Fruit fly (Drosophila melanogaster) whole organism, embryonic: ENCODE results near the gene CG32075.

Experiments
- Asciz ChIP-seq: fragments of 200-800 bp; sonication (Bioruptor generic); optimal IDR thresholded peaks from 2 replicates; lab custom pipeline; 2017; ENCODE audit warnings: missing biosample characterization, mild to moderate bottlenecking, missing genetic modification characterization, missing genetic modification reagents
- BtbVII ChIP-seq: fragments of 200-800 bp; sonication (Bioruptor generic); optimal IDR thresholded peaks from 3 replicates; lab custom pipeline; 2017; ENCODE audit warnings: missing biosample characterization, mild to moderate bottlenecking, missing genetic modification characterization
- CG10462 ChIP-seq: fragments of 200-800 bp; sonication (Bioruptor generic); optimal IDR thresholded peaks from 2 replicates; lab custom pipeline; 2016; ENCODE audit warnings: missing biosample characterization, missing genetic modification characterization
- CG11085 ChIP-seq: fragments of 200-800 bp; sonication (Bioruptor generic); IDR thresholded peaks from 2 replicates; pipeline ENCODE4 v1.3.6; 2022; ENCODE audit warnings: missing biosample characterization, missing genetic modification characterization
- CG11504 ChIP-seq: fragments of 200-800 bp; sonication (Bioruptor generic); optimal IDR thresholded peaks from 3 replicates; lab custom pipeline; 2019; ENCODE audit warnings: missing biosample characterization, mild to moderate bottlenecking, missing genetic modification characterization, moderate library complexity
- CG12071 ChIP-seq: fragments of 200-800 bp; sonication (Bioruptor generic); optimal IDR thresholded peaks from 3 replicates; lab custom pipeline; 2018; ENCODE audit warnings: missing biosample characterization, mild to moderate bottlenecking, missing genetic modification characterization
- CG12219 ChIP-seq: fragments of 200-800 bp; sonication (Bioruptor generic); optimal IDR thresholded peaks from 3 replicates; lab custom pipeline; 2018; ENCODE audit warnings: missing biosample characterization, mild to moderate bottlenecking, missing genetic modification characterization
- CG12659 ChIP-seq: fragments of 200-800 bp; sonication (Bioruptor generic); optimal IDR thresholded peaks from 3 replicates; lab custom pipeline; 2017; ENCODE audit warnings: mild to moderate bottlenecking, missing biosample characterization, missing genetic modification reagents, missing genetic modification characterization
- CG13624 ChIP-seq: fragments of 200-800 bp; sonication (Bioruptor generic); optimal IDR thresholded peaks from 2 replicates; lab custom pipeline; 2016; ENCODE audit warnings: missing biosample characterization, missing genetic modification characterization
- CG14710 ChIP-seq: fragments of 200-800 bp; sonication (Bioruptor generic); optimal IDR thresholded peaks from 3 replicates; lab custom pipeline; 2019; ENCODE audit warnings: missing biosample characterization, mild to moderate bottlenecking, missing genetic modification characterization, moderate library complexity
- CG17829 ChIP-seq: fragments of 200-800 bp; optimal IDR thresholded peaks from 2 replicates; lab custom pipeline; 2019; ENCODE audit warnings: missing biosample characterization, mild to moderate bottlenecking, missing genetic modification characterization, moderate library complexity
- CG18262 ChIP-seq: fragments of 200-800 bp; optimal IDR thresholded peaks from 3 replicates; lab custom pipeline; 2019; ENCODE audit warnings: missing biosample characterization, mild to moderate bottlenecking, missing genetic modification characterization, moderate library complexity
- CG2199 ChIP-seq: fragments of 200-800 bp; sonication (Bioruptor generic); IDR thresholded peaks from 3 replicates; pipeline ENCODE4 v1.3.6; 2022; ENCODE audit warnings: missing biosample characterization, missing genetic modification characterization
- CG2875 ChIP-seq: fragments of 200-800 bp; sonication (Bioruptor generic); optimal IDR thresholded peaks from 2 replicates; lab custom pipeline; 2017; ENCODE audit warnings: missing biosample characterization, mild to moderate bottlenecking, missing genetic modification characterization, missing genetic modification reagents
- CG42726 ChIP-seq: fragments of 200-800 bp; sonication (Bioruptor generic); IDR thresholded peaks from 2 replicates; pipeline ENCODE4 v1.3.6; 2022; ENCODE audit warnings: missing biosample characterization, missing genetic modification characterization; ENCODE audit not compliant: partially characterized antibody
- CG4360 ChIP-seq: fragments of 200-800 bp; sonication (Bioruptor generic); IDR thresholded peaks from 2 replicates; pipeline ENCODE4 v1.3.6; 2022; ENCODE audit warnings: missing biosample characterization, missing genetic modification characterization
- CG4404 ChIP-seq: fragments of 200-800 bp; sonication (Bioruptor generic); IDR thresholded peaks from 2 replicates; pipeline ENCODE4 v1.3.6; 2022; ENCODE audit warnings: missing biosample characterization, missing genetic modification characterization
- CG9215 ChIP-seq: fragments of 200-800 bp; sonication (Bioruptor generic); IDR thresholded peaks from 2 replicates; pipeline ENCODE4 v1.3.6; 2022; ENCODE audit warnings: missing biosample characterization, missing genetic modification characterization
- CG9727 ChIP-seq: fragments of 200-800 bp; sonication (Bioruptor generic); optimal IDR thresholded peaks from 3 replicates; lab custom pipeline; 2017; ENCODE audit warnings: missing biosample characterization, mild to moderate bottlenecking, missing genetic modification characterization
- CG9932 ChIP-seq: fragments of 200-800 bp; sonication (Bioruptor generic); IDR thresholded peaks from 2 replicates; pipeline ENCODE4 v1.3.6; 2022; ENCODE audit warnings: missing biosample characterization, missing genetic modification characterization
- D ChIP-seq, 2 experiments: fragments of 200-800 bp in 1 of 2; fragments of >200 bp in 1 of 2; sonication (Bioruptor generic) in 1 of 2; optimal IDR thresholded peaks; 2 replicates in 1 of 2; 3 replicates in 1 of 2; lab custom pipeline; 2017; ENCODE audit warnings: mild to moderate bottlenecking in 1 of 2, missing biosample characterization in 1 of 2, missing genetic modification characterization in 1 of 2, missing genetic modification reagents in 1 of 2
- D19A ChIP-seq: fragments of 200-800 bp; optimal IDR thresholded peaks from 3 replicates; lab custom pipeline; 2019; ENCODE audit warnings: missing biosample characterization, mild to moderate bottlenecking, missing genetic modification characterization, moderate library complexity
- Dek ChIP-seq: fragments of 200-800 bp; sonication (Bioruptor generic); optimal IDR thresholded peaks from 3 replicates; lab custom pipeline; 2019; ENCODE audit warnings: missing biosample characterization, mild to moderate bottlenecking, missing genetic modification characterization, moderate library complexity
- ERR ChIP-seq: fragments of 200-800 bp; sonication (Bioruptor generic); optimal IDR thresholded peaks from 2 replicates; lab custom pipeline; 2016; ENCODE audit warnings: missing biosample characterization, missing genetic modification characterization
- H2.0 ChIP-seq: fragments of 200-800 bp; sonication (Bioruptor generic); IDR thresholded peaks from 2 replicates; pipeline ENCODE4 v1.3.6; 2022; ENCODE audit warnings: missing biosample characterization, missing genetic modification characterization
- HLH4C ChIP-seq: fragments of 200-800 bp; sonication (Bioruptor generic); IDR thresholded peaks from 3 replicates; pipeline ENCODE4 v1.3.6; 2022; ENCODE audit warnings: missing biosample characterization, missing genetic modification characterization; ENCODE audit not compliant: partially characterized antibody
- Hey ChIP-seq: fragments of 200-800 bp; sonication (Bioruptor generic); optimal IDR thresholded peaks from 3 replicates; lab custom pipeline; 2018; ENCODE audit warnings: missing biosample characterization, mild to moderate bottlenecking, missing genetic modification characterization
- Hr51 ChIP-seq, 2 experiments: fragments of 200-800 bp; sonication (Bioruptor generic); optimal IDR thresholded peaks; 2 replicates in 1 of 2; 3 replicates in 1 of 2; lab custom pipeline; 2016 to 2018; ENCODE audit warnings: missing biosample characterization in 2 of 2, missing genetic modification characterization in 2 of 2, mild to moderate bottlenecking in 1 of 2, moderate library complexity in 1 of 2
- Jarid2 ChIP-seq: fragments of 200-800 bp; sonication (Bioruptor generic); optimal IDR thresholded peaks from 3 replicates; lab custom pipeline; 2017; ENCODE audit warnings: mild to moderate bottlenecking, missing biosample characterization, missing genetic modification reagents, missing genetic modification characterization
- Side ChIP-seq: fragments of 200-800 bp; sonication (Bioruptor generic); optimal IDR thresholded peaks from 2 replicates; lab custom pipeline; 2016; ENCODE audit warnings: missing biosample characterization, missing genetic modification characterization
- Xbp1 ChIP-seq: fragments of 200-800 bp; sonication (Bioruptor generic); optimal IDR thresholded peaks from 3 replicates; lab custom pipeline; 2016; ENCODE audit warnings: missing biosample characterization, mild to moderate bottlenecking, missing genetic modification characterization
- ac ChIP-seq: fragments of 200-800 bp; sonication (Bioruptor generic); optimal IDR thresholded peaks from 3 replicates; lab custom pipeline; 2017; ENCODE audit warnings: missing biosample characterization, mild to moderate bottlenecking, missing genetic modification characterization
- ash1 ChIP-seq: fragments of 200-800 bp; sonication (Bioruptor generic); optimal IDR thresholded peaks from 2 replicates; lab custom pipeline; 2018; ENCODE audit warnings: missing biosample characterization, mild to moderate bottlenecking, missing genetic modification characterization
- ci ChIP-seq: fragments of 200-800 bp; sonication (Bioruptor generic); IDR thresholded peaks from 3 replicates; pipeline ENCODE4 v1.3.6; 2022; ENCODE audit warnings: missing biosample characterization, missing genetic modification characterization
- da ChIP-seq: fragments of 200-800 bp; sonication (Bioruptor generic); optimal IDR thresholded peaks from 2 replicates; lab custom pipeline; 2016; ENCODE audit warnings: missing biosample characterization, missing genetic modification characterization
- dati ChIP-seq: fragments of 200-800 bp; sonication (Bioruptor generic); IDR thresholded peaks from 2 replicates; pipeline ENCODE4 v1.3.6; 2022; ENCODE audit warnings: missing biosample characterization, missing genetic modification characterization
- dpn ChIP-seq, 2 experiments: fragments of 200-800 bp; sonication (Bioruptor generic); optimal IDR thresholded peaks; 3 replicates each; lab custom pipeline; 2016; ENCODE audit warnings: missing biosample characterization in 2 of 2, missing genetic modification characterization in 2 of 2
- grau ChIP-seq: fragments of 200-800 bp; optimal IDR thresholded peaks from 3 replicates; lab custom pipeline; 2019; ENCODE audit warnings: missing biosample characterization, mild to moderate bottlenecking, missing genetic modification characterization, moderate library complexity
- insv ChIP-seq, 2 experiments: fragments of 200-800 bp; sonication (Bioruptor generic); optimal IDR thresholded peaks; 3 replicates each; lab custom pipeline; 2016 to 2018; ENCODE audit warnings: missing biosample characterization in 2 of 2, missing genetic modification characterization in 2 of 2
- nau ChIP-seq: fragments of 200-800 bp; sonication (Bioruptor generic); optimal IDR thresholded peaks from 3 replicates; lab custom pipeline; 2017; ENCODE audit warnings: missing biosample characterization, mild to moderate bottlenecking, missing genetic modification characterization, missing genetic modification reagents
- prd ChIP-seq, 3 experiments: fragments of >200 bp in 2 of 3; fragments of 200-800 bp in 1 of 3; sonication (Bioruptor generic) in 1 of 3; optimal IDR thresholded peaks in 2 of 3; IDR thresholded peaks in 1 of 3; 2 replicates in 2 of 3; 3 replicates in 1 of 3; pipeline versions ENCODE4 v1.3.6 to Lab custom; 2017 to 2022; ENCODE audit warnings: missing biosample characterization in 1 of 3, missing genetic modification characterization in 1 of 3
- pros ChIP-seq: fragments of 200-800 bp; sonication (Bioruptor generic); optimal IDR thresholded peaks from 3 replicates; lab custom pipeline; 2019; ENCODE audit warnings: missing biosample characterization, mild to moderate bottlenecking, missing genetic modification characterization, moderate library complexity
- sd ChIP-seq: fragments of 200-800 bp; sonication (Bioruptor generic); optimal IDR thresholded peaks from 3 replicates; lab custom pipeline; 2018; ENCODE audit warnings: missing biosample characterization, mild to moderate bottlenecking, missing genetic modification characterization, moderate library complexity
- slp2 ChIP-seq: fragments of 200-800 bp; sonication (Bioruptor generic); optimal IDR thresholded peaks from 2 replicates; lab custom pipeline; 2016; ENCODE audit warnings: missing biosample characterization, missing genetic modification characterization
- sqz ChIP-seq: fragments of 200-800 bp; sonication (Bioruptor generic); optimal IDR thresholded peaks from 3 replicates; lab custom pipeline; 2018; ENCODE audit warnings: missing biosample characterization, mild to moderate bottlenecking, missing genetic modification characterization
- twi ChIP-seq: fragments of 200-800 bp; optimal IDR thresholded peaks from 2 replicates; lab custom pipeline; 2019; ENCODE audit warnings: missing biosample characterization, mild to moderate bottlenecking, missing genetic modification characterization, moderate library complexity
- wek ChIP-seq: fragments of 200-800 bp; sonication (Bioruptor generic); optimal IDR thresholded peaks from 3 replicates; lab custom pipeline; 2018; ENCODE audit warnings: missing biosample characterization, mild to moderate bottlenecking, missing genetic modification characterization, moderate library complexity

CG32075 gene

dm6 chr3L:11089805-11090440 lies 25.2 kb upstream of the CG32075 start (continued):
- TF ChIP-seq D (optimal IDR thresholded peaks at IDR 0.05; lab: Kevin White, UChicago) = no peak
- peak; percentile 87 for TF ChIP-seq D (GFP tag; optimal IDR thresholded peaks at IDR 0.05; lab: Kevin White, UChicago)
- peak; percentile 92 for TF ChIP-seq Xbp1 (GFP tag; lab: Kevin White, UChicago)
- peak; percentile 54 for TF ChIP-seq H2.0 (GFP tag; lab: Robert Waterston, UW)
- peak; percentile 43; the same call in 1 of the 3 replicates for TF ChIP-seq HLH4C
- TF ChIP-seq BtbVII (GFP tag; lab: Kevin White, UChicago) = peak; percentile 78
- peak; percentile 93 for TF ChIP-seq nau (GFP tag; lab: Kevin White, UChicago)
- TF ChIP-seq CG11085 (GFP tag; lab: Robert Waterston, UW) = no peak
- TF ChIP-seq sqz (GFP tag; lab: Kevin White, UChicago) = peak; percentile 86
- TF ChIP-seq sd (tag; lab: Kevin White, UChicago) = peak; percentile 73
- TF ChIP-seq Asciz (GFP tag; lab: Kevin White, UChicago) = peak; percentile 91
- peak; percentile 95 for TF ChIP-seq CG17829 (tag; lab: Kevin White, UChicago)
- TF ChIP-seq CG9215 (GFP tag; lab: Robert Waterston, UW) = 0 out of 2 replicates have a peak, but pooled peaks have one; percentile 32
- TF ChIP-seq D19A (tag; lab: Kevin White, UChicago) = peak; percentile 93
- peak; percentile 67 for TF ChIP-seq da
- peak; percentile 61; the same call in 2 of the 3 replicates for TF ChIP-seq CG2199 (GFP tag; lab: Robert Waterston, UW)
- peak; percentile 92 for TF ChIP-seq CG10462 (GFP tag; lab: Kevin White, UChicago)
- peak; percentile 41; the same call in 1 of the 2 replicates for TF ChIP-seq CG9932 (GFP tag; lab: Robert Waterston, UW)
- peak; percentile 86 for TF ChIP-seq CG4360
- TF ChIP-seq Dek (tag; lab: Kevin White, UChicago) = peak; percentile 76
- peak; percentile 98 for TF ChIP-seq CG18262 (tag; lab: Kevin White, UChicago)
- TF ChIP-seq prd (optimal IDR thresholded peaks at IDR 0.05; lab: Kevin White, UChicago) = no peak
- TF ChIP-seq prd (GFP tag; IDR thresholded peaks at IDR 0.05; lab: Robert Waterston, UW) = peak; percentile 85
- TF ChIP-seq dpn (GFP tag; optimal IDR thresholded peaks at IDR 0.05; lab: Kevin White, UChicago) = peak; percentile 73 to 88
- peak; percentile 85 for TF ChIP-seq CG12219 (GFP tag; lab: Kevin White, UChicago)
- peak; percentile 26 for TF ChIP-seq CG13624
- TF ChIP-seq Jarid2 = peak; percentile 75
- peak in 1 of 2 experiments; percentile 62 for TF ChIP-seq insv (GFP tag; optimal IDR thresholded peaks at IDR 0.05; lab: Kevin White, UChicago)
- TF ChIP-seq CG42726 (GFP tag; lab: Robert Waterston, UW) = no peak
- TF ChIP-seq ash1 (GFP tag; lab: Kevin White, UChicago) = peak; percentile 61
- TF ChIP-seq ci (GFP tag; lab: Robert Waterston, UW) = peak; percentile 88
- peak; percentile 74 for TF ChIP-seq CG12071 (GFP tag; lab: Kevin White, UChicago)
- peak; percentile 75 for TF ChIP-seq ac (GFP tag; lab: Kevin White, UChicago)
- peak; percentile 20 for TF ChIP-seq Hey
- TF ChIP-seq dati (GFP tag; lab: Robert Waterston, UW) = peak; percentile 51; the same call in 1 of the 2 replicates
- TF ChIP-seq CG11504 = peak; percentile 96
- TF ChIP-seq grau (tag; lab: Kevin White, UChicago) = peak; percentile 92
- TF ChIP-seq pros (GFP tag; lab: Kevin White, UChicago) = peak; percentile 27
- TF ChIP-seq CG2875 (GFP tag; lab: Kevin White, UChicago) = peak; percentile 90
- peak; percentile 81 for TF ChIP-seq twi
- peak; percentile 80 for TF ChIP-seq slp2 (GFP tag; lab: Kevin White, UChicago)
- TF ChIP-seq Side (GFP tag; lab: Kevin White, UChicago) = peak; percentile 77
- TF ChIP-seq wek (GFP tag; lab: Kevin White, UChicago) = peak; percentile 78
- TF ChIP-seq CG14710 (tag; lab: Kevin White, UChicago) = peak; percentile 91
- TF ChIP-seq CG4404 (GFP tag; lab: Robert Waterston, UW) = peak; percentile 65
- TF ChIP-seq Hr51 (GFP tag; optimal IDR thresholded peaks at IDR 0.05; lab: Kevin White, UChicago) = peak; percentile 68 to 97
- no peak for TF ChIP-seq ERR
- peak; percentile 96 for TF ChIP-seq CG12659 (GFP tag; lab: Kevin White, UChicago)
- TF ChIP-seq CG9727 (GFP tag; lab: Kevin White, UChicago) = peak; percentile 97
